Fruit fly (Drosophila melanogaster) whole organism, embryonic: ENCODE results near the gene CG6602.
A peak's percentile ranks its signal among the peaks of the same experiment; 100 is the strongest.

Experiments
- Adf1 ChIP-seq: fragments of 200-800 bp; sonication (Bioruptor generic); IDR thresholded peaks from 2 replicates; pipeline ENCODE4 v1.3.6; 2022; ENCODE audit warnings: missing biosample characterization, missing genetic modification characterization
- Aef1 ChIP-seq: fragments of 200-800 bp; sonication (Bioruptor generic); IDR thresholded peaks from 3 replicates; pipeline ENCODE4 v1.3.6; 2022; ENCODE audit warnings: missing biosample characterization, missing genetic modification characterization
- CG10274 ChIP-seq: fragments of 200-800 bp; sonication (Bioruptor generic); optimal IDR thresholded peaks from 3 replicates; lab custom pipeline; 2017; ENCODE audit warnings: missing biosample characterization, mild to moderate bottlenecking, missing genetic modification characterization
- CG10366 ChIP-seq: fragments of 200-800 bp; sonication (Bioruptor generic); IDR thresholded peaks from 2 replicates; pipeline ENCODE4 v1.3.6; 2022; ENCODE audit warnings: missing biosample characterization, missing genetic modification characterization
- CG10565 ChIP-seq: fragments of 200-800 bp; sonication (Bioruptor generic); optimal IDR thresholded peaks from 3 replicates; lab custom pipeline; 2016; ENCODE audit warnings: missing biosample characterization, mild to moderate bottlenecking, missing genetic modification characterization
- CG10959 ChIP-seq: fragments of 200-800 bp; sonication (Bioruptor generic); IDR thresholded peaks from 2 replicates; pipeline ENCODE4 v1.3.6; 2022; ENCODE audit warnings: missing biosample characterization, missing genetic modification characterization
- CG11085 ChIP-seq: fragments of 200-800 bp; sonication (Bioruptor generic); IDR thresholded peaks from 2 replicates; pipeline ENCODE4 v1.3.6; 2022; ENCODE audit warnings: missing biosample characterization, missing genetic modification characterization
- CG11560 ChIP-seq: fragments of 200-800 bp; sonication (Bioruptor generic); IDR thresholded peaks from 3 replicates; pipeline ENCODE4 v1.3.6; 2022; ENCODE audit warnings: missing biosample characterization, missing genetic modification characterization
- CG12659 ChIP-seq: fragments of 200-800 bp; sonication (Bioruptor generic); optimal IDR thresholded peaks from 3 replicates; lab custom pipeline; 2017; ENCODE audit warnings: mild to moderate bottlenecking, missing biosample characterization, missing genetic modification reagents, missing genetic modification characterization
- CG13894 ChIP-seq: fragments of 200-800 bp; sonication (Bioruptor generic); optimal IDR thresholded peaks from 3 replicates; lab custom pipeline; 2018; ENCODE audit warnings: missing biosample characterization, mild to moderate bottlenecking, missing genetic modification characterization, moderate library complexity
- CG15514 ChIP-seq: fragments of 200-800 bp; sonication (Bioruptor generic); optimal IDR thresholded peaks from 3 replicates; lab custom pipeline; 2017; ENCODE audit warnings: missing biosample characterization, missing genetic modification characterization, mild to moderate bottlenecking, moderate library complexity, missing genetic modification reagents
- CG1792 ChIP-seq: fragments of 200-800 bp; sonication (Bioruptor generic); optimal IDR thresholded peaks from 2 replicates; lab custom pipeline; 2016; ENCODE audit warnings: missing biosample characterization, missing genetic modification characterization
- CG18011 ChIP-seq: fragments of 200-800 bp; sonication (Bioruptor generic); optimal IDR thresholded peaks from 2 replicates; lab custom pipeline; 2017; ENCODE audit warnings: missing biosample characterization, missing genetic modification characterization, mild to moderate bottlenecking, moderate library complexity, missing genotype
- CG32767 ChIP-seq: fragments of 200-800 bp; sonication (Bioruptor generic); IDR thresholded peaks from 2 replicates; pipeline ENCODE4 v1.3.6; 2022; ENCODE audit warnings: missing biosample characterization, missing genetic modification characterization
- CG34376 ChIP-seq: fragments of 200-800 bp; sonication (Bioruptor generic); optimal IDR thresholded peaks from 2 replicates; lab custom pipeline; 2018; ENCODE audit warnings: missing biosample characterization, mild to moderate bottlenecking, missing genetic modification characterization
- CG42726 ChIP-seq: fragments of 200-800 bp; sonication (Bioruptor generic); IDR thresholded peaks from 2 replicates; pipeline ENCODE4 v1.3.6; 2022; ENCODE audit warnings: missing biosample characterization, missing genetic modification characterization; ENCODE audit not compliant: partially characterized antibody
- CG4820 ChIP-seq: fragments of 200-800 bp; sonication (Bioruptor generic); optimal IDR thresholded peaks from 3 replicates; lab custom pipeline; 2016; ENCODE audit warnings: missing biosample characterization, missing genetic modification characterization
- CG7928 ChIP-seq: fragments of 200-800 bp; sonication (Bioruptor generic); optimal IDR thresholded peaks from 2 replicates; lab custom pipeline; 2017; ENCODE audit warnings: missing biosample characterization, mild to moderate bottlenecking, missing genetic modification characterization
- CG7963 ChIP-seq: fragments of 200-800 bp; sonication (Bioruptor generic); IDR thresholded peaks from 3 replicates; pipeline ENCODE4 v1.3.6; 2022; ENCODE audit warnings: missing biosample characterization, missing genetic modification characterization; ENCODE audit not compliant: partially characterized antibody
- CG9817 ChIP-seq: fragments of 200-800 bp; sonication (Bioruptor generic); optimal IDR thresholded peaks from 2 replicates; lab custom pipeline; 2018; ENCODE audit warnings: missing biosample characterization, mild to moderate bottlenecking, missing genetic modification characterization, moderate library complexity
- Dad ChIP-seq: fragments of 200-800 bp; sonication (Bioruptor generic); optimal IDR thresholded peaks from 3 replicates; lab custom pipeline; 2016; ENCODE audit warnings: missing biosample characterization, missing genetic modification characterization
- Dip3 ChIP-seq: fragments of 200-800 bp; sonication (Bioruptor generic); optimal IDR thresholded peaks from 3 replicates; lab custom pipeline; 2016; ENCODE audit warnings: missing biosample characterization, missing genetic modification characterization
- Doc2 ChIP-seq: fragments of 200-800 bp; sonication (Bioruptor generic); IDR thresholded peaks from 2 replicates; pipeline ENCODE4 v1.3.6; 2022; ENCODE audit warnings: missing biosample characterization, missing genetic modification characterization
- Elba2 ChIP-seq: fragments of 200-800 bp; sonication (Bioruptor generic); optimal IDR thresholded peaks from 3 replicates; lab custom pipeline; 2016; ENCODE audit warnings: missing biosample characterization, missing genetic modification characterization
- Fer3 ChIP-seq: fragments of 200-800 bp; sonication (Bioruptor generic); optimal IDR thresholded peaks from 2 replicates; lab custom pipeline; 2018; ENCODE audit warnings: missing biosample characterization, mild to moderate bottlenecking, missing genetic modification characterization, moderate library complexity
- Lim3 ChIP-seq: fragments of 200-800 bp; sonication (Bioruptor generic); IDR thresholded peaks from 2 replicates; pipeline ENCODE4 v1.3.6; 2022; ENCODE audit warnings: missing biosample characterization, missing genetic modification characterization
- NC2α ChIP-seq: fragments of 200-800 bp; sonication (Bioruptor generic); optimal IDR thresholded peaks from 2 replicates; lab custom pipeline; 2016; ENCODE audit warnings: missing biosample characterization, missing genetic modification characterization
- Poxn ChIP-seq: fragments of 200-800 bp; sonication (Bioruptor generic); IDR thresholded peaks from 2 replicates; pipeline ENCODE4 v1.3.6; 2022; ENCODE audit warnings: missing biosample characterization, missing genetic modification characterization
- Sry-δ ChIP-seq: fragments of 200-800 bp; sonication (Bioruptor generic); optimal IDR thresholded peaks from 2 replicates; lab custom pipeline; 2016; ENCODE audit warnings: missing biosample characterization, missing genetic modification characterization
- Usf ChIP-seq: fragments of 200-800 bp; sonication (Bioruptor generic); optimal IDR thresholded peaks from 2 replicates; lab custom pipeline; 2017; ENCODE audit warnings: missing genotype, missing biosample characterization, missing genetic modification characterization
- Xbp1 ChIP-seq: fragments of 200-800 bp; sonication (Bioruptor generic); optimal IDR thresholded peaks from 3 replicates; lab custom pipeline; 2016; ENCODE audit warnings: missing biosample characterization, mild to moderate bottlenecking, missing genetic modification characterization
- al ChIP-seq: fragments of 200-800 bp; sonication (Bioruptor generic); IDR thresholded peaks from 2 replicates; pipeline ENCODE4 v1.3.6; 2022; ENCODE audit warnings: missing biosample characterization, missing genetic modification characterization
- aop ChIP-seq: fragments of 200-800 bp; sonication (Bioruptor generic); IDR thresholded peaks from 2 replicates; pipeline ENCODE4 v1.3.6; 2022; ENCODE audit warnings: missing biosample characterization, missing genetic modification characterization
- ato ChIP-seq: fragments of 200-800 bp; sonication (Bioruptor generic); IDR thresholded peaks from 2 replicates; pipeline ENCODE4 v1.3.6; 2022; ENCODE audit warnings: missing biosample characterization, missing genetic modification characterization; ENCODE audit not compliant: partially characterized antibody
- cas ChIP-seq: fragments of 200-800 bp; sonication (Bioruptor generic); IDR thresholded peaks from 2 replicates; pipeline ENCODE4 v1.3.6; 2022; ENCODE audit warnings: missing biosample characterization, missing genetic modification characterization
- crol ChIP-seq: fragments of 200-800 bp; sonication (Bioruptor generic); IDR thresholded peaks from 2 replicates; pipeline ENCODE4 v1.3.6; 2022; ENCODE audit warnings: missing biosample characterization, missing genetic modification characterization
- dysf ChIP-seq: fragments of 200-800 bp; sonication (Bioruptor generic); IDR thresholded peaks from 3 replicates; pipeline ENCODE4 v1.3.6; 2022; ENCODE audit warnings: missing biosample characterization, missing genetic modification characterization
- en ChIP-seq: fragments of 200-800 bp; sonication (Bioruptor generic); optimal IDR thresholded peaks from 2 replicates; lab custom pipeline; 2016; ENCODE audit warnings: missing biosample characterization, missing genetic modification characterization
- gce ChIP-seq: fragments of 200-800 bp; sonication (Bioruptor generic); IDR thresholded peaks from 3 replicates; pipeline ENCODE4 v1.3.6; 2022; ENCODE audit warnings: missing biosample characterization, missing genetic modification characterization
- hb ChIP-seq: fragments of 200-800 bp; sonication (Bioruptor generic); IDR thresholded peaks from 3 replicates; pipeline ENCODE4 v1.3.6; 2022; ENCODE audit warnings: missing biosample characterization, missing genetic modification characterization; ENCODE audit not compliant: partially characterized antibody
- lab ChIP-seq: fragments of 200-800 bp; sonication (Bioruptor generic); optimal IDR thresholded peaks from 3 replicates; lab custom pipeline; 2017; ENCODE audit warnings: missing biosample characterization, missing genetic modification characterization, mild to moderate bottlenecking, moderate library complexity, missing genetic modification reagents
- mld ChIP-seq: fragments of 200-800 bp; sonication (Bioruptor generic); IDR thresholded peaks from 3 replicates; pipeline ENCODE4 v1.3.6; 2022; ENCODE audit warnings: missing biosample characterization, missing genetic modification characterization; ENCODE audit not compliant: partially characterized antibody
- oc ChIP-seq: fragments of 200-800 bp; sonication (Bioruptor generic); optimal IDR thresholded peaks from 2 replicates; lab custom pipeline; 2018; ENCODE audit warnings: missing biosample characterization, mild to moderate bottlenecking, missing genetic modification characterization, moderate library complexity
- onecut ChIP-seq: fragments of 200-800 bp; sonication (Bioruptor generic); IDR thresholded peaks from 2 replicates; pipeline ENCODE4 v1.3.6; 2022; ENCODE audit warnings: missing biosample characterization, missing genetic modification characterization
- p53 ChIP-seq: fragments of 200-800 bp; sonication (Bioruptor generic); optimal IDR thresholded peaks from 2 replicates; lab custom pipeline; 2016; ENCODE audit warnings: missing biosample characterization, missing genetic modification characterization
- pb ChIP-seq: fragments of 200-800 bp; sonication (Bioruptor generic); optimal IDR thresholded peaks from 3 replicates; lab custom pipeline; 2016; ENCODE audit warnings: missing biosample characterization, missing genetic modification characterization
- schlank ChIP-seq: fragments of 200-800 bp; sonication (Bioruptor generic); optimal IDR thresholded peaks from 2 replicates; lab custom pipeline; 2018; ENCODE audit warnings: missing biosample characterization, mild to moderate bottlenecking, missing genetic modification characterization
- scrt ChIP-seq: fragments of 200-800 bp; sonication (Bioruptor generic); optimal IDR thresholded peaks from 2 replicates; lab custom pipeline; 2018; ENCODE audit warnings: missing biosample characterization, mild to moderate bottlenecking, missing genetic modification characterization, moderate library complexity
- sqz ChIP-seq: fragments of 200-800 bp; sonication (Bioruptor generic); optimal IDR thresholded peaks from 3 replicates; lab custom pipeline; 2018; ENCODE audit warnings: missing biosample characterization, mild to moderate bottlenecking, missing genetic modification characterization
- z ChIP-seq: fragments of 200-800 bp; sonication (Bioruptor generic); IDR thresholded peaks from 3 replicates; pipeline ENCODE4 v1.3.6; 2022; ENCODE audit warnings: missing biosample characterization, missing genetic modification characterization
- zen2 ChIP-seq: fragments of 200-800 bp; sonication (Bioruptor generic); IDR thresholded peaks from 3 replicates; pipeline ENCODE4 v1.3.6; 2022; ENCODE audit warnings: missing biosample characterization, missing genetic modification characterization; ENCODE audit not compliant: partially characterized antibody

The CG6602 gene

DNA sequence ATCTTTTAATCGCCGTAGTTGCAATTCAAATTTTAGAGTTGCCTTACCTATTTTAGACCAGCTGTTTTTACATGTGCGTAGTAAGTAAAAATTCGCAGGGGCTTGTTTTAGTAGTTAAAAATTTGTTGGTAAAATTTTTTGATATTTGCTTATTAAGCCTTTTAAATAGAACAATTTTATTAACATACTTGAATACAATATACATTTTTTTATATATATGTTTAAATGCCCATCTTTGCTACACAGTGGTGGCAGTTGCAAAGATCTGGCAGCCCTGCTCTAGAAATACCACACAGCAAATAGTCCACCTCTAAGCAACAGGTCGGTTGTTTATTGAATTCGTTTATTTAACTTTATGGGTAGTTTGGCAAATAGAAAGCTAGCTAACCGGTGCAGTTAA is 22.8 kb downstream of the CG6602 start, which contains the start of the genes CG10467 and loj (continued):
- TF ChIP-seq CG10274 (GFP tag; lab: Kevin White, UChicago) (peak; percentile 64), CG9817 (tag; lab: Kevin White, UChicago) (peak; percentile 98), Doc2 (GFP tag; lab: Robert Waterston, UW) (peak; percentile 88), CG10959 (GFP tag; lab: Robert Waterston, UW) (peak; percentile 94), aop (GFP tag; lab: Robert Waterston, UW) (peak; percentile 77; the same call in 1 of the 2 replicates), CG11560 (tag; lab: Robert Waterston, UW) (peak; percentile 91), CG10565 (GFP tag; lab: Kevin White, UChicago) (peak; percentile 50), sqz (GFP tag; lab: Kevin White, UChicago) (no peak), Aef1 (GFP tag; lab: Robert Waterston, UW) (peak; percentile 98), CG10366 (peak; percentile 97), z (GFP tag; lab: Robert Waterston, UW) (peak; percentile 57; the same call in 1 of the 3 replicates), en (GFP tag; lab: Kevin White, UChicago) (peak; percentile 44), pb (GFP tag; lab: Kevin White, UChicago) (peak; percentile 2), Elba2 (GFP tag; lab: Kevin White, UChicago) (peak; percentile 61), CG7928 (GFP tag; lab: Kevin White, UChicago) (peak; percentile 75), CG42726 (GFP tag; lab: Robert Waterston, UW) (peak; percentile 53; the same call in 1 of the 2 replicates), onecut (GFP tag; lab: Robert Waterston, UW) (peak; percentile 82), Xbp1 (GFP tag; lab: Kevin White, UChicago) (peak; percentile 98), Fer3 (tag; lab: Kevin White, UChicago) (peak; percentile 97), cas (GFP tag; lab: Robert Waterston, UW) (peak; percentile 94), mld (GFP tag; lab: Robert Waterston, UW) (no peak), CG18011 (GFP tag; lab: Kevin White, UChicago) (peak; percentile 86), Dip3 (peak; percentile 84), Sry-δ (GFP tag; lab: Kevin White, UChicago) (peak; percentile 91), Lim3 (GFP tag; lab: Robert Waterston, UW) (peak; percentile 86; the same call in 1 of the 2 replicates), Poxn (GFP tag; lab: Robert Waterston, UW) (peak; percentile 93), CG11085 (GFP tag; lab: Robert Waterston, UW) (peak; percentile 97), Dad (GFP tag; lab: Kevin White, UChicago) (peak; percentile 73), al (peak; percentile 98), CG12659 (GFP tag; lab: Kevin White, UChicago) (peak; percentile 96), Usf (peak; percentile 93), CG13894 (tag; lab: Kevin White, UChicago) (peak; percentile 93), CG7963 (GFP tag; lab: Robert Waterston, UW) (no peak), zen2 (GFP tag; lab: Robert Waterston, UW) (no peak), CG15514 (GFP tag; lab: Kevin White, UChicago) (peak; percentile 84), hb (peak; percentile 46), ato (GFP tag; lab: Robert Waterston, UW) (no peak; the same call in 1 of the 2 replicates), gce (peak; percentile 90), NC2α (no peak), CG1792 (peak; percentile 65), CG34376 (peak; percentile 75), dysf (GFP tag; lab: Robert Waterston, UW) (peak; percentile 98), CG4820 (peak; percentile 96), scrt (GFP tag; lab: Kevin White, UChicago) (peak; percentile 98), CG32767 (GFP tag; lab: Robert Waterston, UW) (peak; percentile 93), lab (GFP tag; lab: Kevin White, UChicago) (peak; percentile 94), schlank (peak; percentile 64), p53 (no peak), crol (GFP tag; lab: Robert Waterston, UW) (peak; percentile 47; the same call in 1 of the 2 replicates), oc (peak; percentile 94), Adf1 (GFP tag; lab: Robert Waterston, UW) (peak; percentile 79)
